Fruit fly (Drosophila melanogaster): ENCODE data around the gene Calx.

Calx gene

DNA sequence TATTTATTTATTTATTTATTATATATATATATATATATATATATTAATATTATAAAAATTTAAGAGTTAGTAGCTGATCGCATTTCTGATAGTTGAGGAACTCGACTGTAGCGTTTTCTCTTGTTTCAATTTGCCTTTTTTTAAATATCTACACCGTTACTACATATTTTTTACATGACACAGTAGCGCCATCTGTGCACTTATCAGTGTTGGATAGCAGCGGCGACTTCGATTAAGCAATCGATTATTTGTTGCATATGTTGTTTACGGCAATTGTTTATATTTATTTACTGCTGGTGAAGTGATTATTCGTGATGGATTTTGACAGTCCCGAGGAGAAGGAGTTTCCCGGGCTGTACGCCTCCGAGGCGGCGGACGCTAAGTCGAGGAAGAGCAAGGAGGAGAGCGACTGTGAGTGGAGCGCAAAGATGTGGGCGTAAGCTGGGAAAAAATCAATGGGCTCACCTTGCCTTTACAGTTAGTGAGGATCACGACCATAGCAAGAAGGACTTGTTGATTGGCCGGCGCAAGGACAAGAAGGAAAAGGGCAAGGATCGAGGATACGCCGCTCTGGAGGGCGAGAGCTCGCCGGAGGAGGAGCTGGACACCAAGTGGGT, 39.6 kb downstream of the Calx start, which contains the start of gene Rlip (continued):
- peak; percentile 15 for TF ChIP-seq CG15696 (tag; optimal IDR thresholded peaks at IDR 0.05)
- TF ChIP-seq corto (GFP tag; optimal IDR thresholded peaks at IDR 0.05) = no peak
- TF ChIP-seq Nf-YB (GFP tag; optimal IDR thresholded peaks at IDR 0.05) = no peak
- TF ChIP-seq yki (optimal IDR thresholded peaks at IDR 0.05) = no peak
- TF ChIP-seq CG10321 (GFP tag; IDR thresholded peaks at IDR 0.05) = no peak
- TF ChIP-seq CG15514 (GFP tag; optimal IDR thresholded peaks at IDR 0.05) = peak; percentile 66
- TF ChIP-seq HLHmδ (GFP tag; optimal IDR thresholded peaks at IDR 0.05) = no peak
- no peak for TF ChIP-seq Optix (GFP tag; IDR thresholded peaks at IDR 0.05)
- TF ChIP-seq CG12744 (GFP tag; optimal IDR thresholded peaks at IDR 0.05) = no peak
- peak; percentile 55 for TF ChIP-seq zfh2 (GFP tag; optimal IDR thresholded peaks at IDR 0.05)
- peak; percentile 46 for TF ChIP-seq pum (GFP tag; optimal IDR thresholded peaks at IDR 0.05)
- TF ChIP-seq lab (GFP tag; optimal IDR thresholded peaks at IDR 0.05) = peak; percentile 63
- TF ChIP-seq zf30C (GFP tag; optimal IDR thresholded peaks at IDR 0.05) = no peak
- TF ChIP-seq CG17328 (GFP tag; IDR thresholded peaks at IDR 0.05) = no peak
- TF ChIP-seq org-1 (GFP tag; optimal IDR thresholded peaks at IDR 0.05) = no peak
- TF ChIP-seq CG8359 (GFP tag; optimal IDR thresholded peaks at IDR 0.05; ENCODE audit: borderline replicate concordance) = no peak
- no peak for TF ChIP-seq CG1529 (GFP tag; optimal IDR thresholded peaks at IDR 0.05)
- TF ChIP-seq jumu (GFP tag; optimal IDR thresholded peaks at IDR 0.05) = peak; percentile 52
- peak; percentile 46 for TF ChIP-seq NfI (GFP tag; optimal IDR thresholded peaks at IDR 0.05)
- TF ChIP-seq CG30431 (GFP tag; optimal IDR thresholded peaks at IDR 0.05) = no peak
- TF ChIP-seq CG3838 (GFP tag; optimal IDR thresholded peaks at IDR 0.05) = peak; percentile 100
- peak; percentile 15 for TF ChIP-seq Lhr (GFP tag; optimal IDR thresholded peaks at IDR 0.05)
- peak; percentile 46 for TF ChIP-seq BEAF-32 (GFP tag; optimal IDR thresholded peaks at IDR 0.05)
- TF ChIP-seq pnt (GFP tag; optimal IDR thresholded peaks at IDR 0.05) = peak; percentile 25
- TF ChIP-seq B-H2 (GFP tag; optimal IDR thresholded peaks at IDR 0.05) = peak; percentile 49
- peak; percentile 98 for TF ChIP-seq Ets65A (GFP tag)
- TF ChIP-seq HmgZ (tag; optimal IDR thresholded peaks at IDR 0.05) = peak; percentile 31
- no peak for TF ChIP-seq odd (GFP tag; optimal IDR thresholded peaks at IDR 0.05)
- 0 out of 3 replicates have a peak, but pooled peaks have one; percentile 25 for TF ChIP-seq otp (GFP tag; IDR thresholded peaks at IDR 0.05)
- peak; percentile 57 for TF ChIP-seq Rx (GFP tag; IDR thresholded peaks at IDR 0.05)
- TF ChIP-seq scrt (GFP tag; optimal IDR thresholded peaks at IDR 0.05) = peak; percentile 90
- TF ChIP-seq Dip3 (GFP tag; optimal IDR thresholded peaks at IDR 0.05) = peak; percentile 58
- no peak for TF ChIP-seq crol (GFP tag; IDR thresholded peaks at IDR 0.05)
- TF ChIP-seq CG7963 (GFP tag; IDR thresholded peaks at IDR 0.05; ENCODE audit: partially characterized antibody) = 0 out of 3 replicates have a peak, but pooled peaks have one; percentile 41
- peak; percentile 34 for TF ChIP-seq gem (tag; optimal IDR thresholded peaks at IDR 0.05)
- peak; percentile 29; the same call in 1 of the 2 replicates for TF ChIP-seq klu (GFP tag; IDR thresholded peaks at IDR 0.05)
- TF ChIP-seq CG8281 (tag; optimal IDR thresholded peaks at IDR 0.05) = no peak
- TF ChIP-seq oc (tag; optimal IDR thresholded peaks at IDR 0.05) = no peak
- TF ChIP-seq D19B (GFP tag; optimal IDR thresholded peaks at IDR 0.05) = no peak
- peak; percentile 99 for TF ChIP-seq stwl (tag; optimal IDR thresholded peaks at IDR 0.05)
- TF ChIP-seq CG10979 (tag; optimal IDR thresholded peaks at IDR 0.05) = no peak
- no peak for TF ChIP-seq CG4730 (GFP tag; IDR thresholded peaks at IDR 0.05)
- peak; percentile 75 for TF ChIP-seq zfh1 (GFP tag; IDR thresholded peaks at IDR 0.05)
- peak; percentile 21 for TF ChIP-seq CG16863 (GFP tag; optimal IDR thresholded peaks at IDR 0.05)
- TF ChIP-seq CG8924 (tag; optimal IDR thresholded peaks at IDR 0.05) = peak; percentile 70
- TF ChIP-seq Ets97D (GFP tag; optimal IDR thresholded peaks at IDR 0.05) = peak; percentile 71
- TF ChIP-seq CG1233 (GFP tag; optimal IDR thresholded peaks at IDR 0.05) = peak; percentile 35
- TF ChIP-seq peb (GFP tag; IDR thresholded peaks at IDR 0.05) = no peak
- peak; percentile 48 to 80 for TF ChIP-seq dpn (GFP tag; optimal IDR thresholded peaks at IDR 0.05)
- TF ChIP-seq CG7928 (GFP tag; optimal IDR thresholded peaks at IDR 0.05) = no peak
